Worm (Caenorhabditis elegans) whole organism, L4 larva: ENCODE data around the gene W03C9.2.

Source experiments
- F44E2.7 ChIP-seq: fragments of 200-800 bp; sonication (Bioruptor generic); IDR thresholded peaks from 2 replicates; pipeline ENCODE4 v2.1.2; 2022; ENCODE audit warnings: missing genetic modification characterization, missing compliant biosample characterization
- T20F7.1 ChIP-seq: fragments of 200-800 bp; sonication (Bioruptor generic); optimal IDR thresholded peaks from 2 replicates; lab custom pipeline; 2018; ENCODE audit warnings: mild to moderate bottlenecking, missing genetic modification characterization, missing compliant biosample characterization
- Y105C5A.15 ChIP-seq: fragments of 200-800 bp; sonication (Bioruptor generic); IDR thresholded peaks from 2 replicates; pipeline ENCODE4 v1.3.6; 2022; ENCODE audit warnings: missing genetic modification characterization, missing compliant biosample characterization
- ZK337.2 ChIP-seq: fragments of 200-800 bp; sonication (Bioruptor generic); IDR thresholded peaks from 2 replicates; pipeline ENCODE4 v1.3.6; 2022; ENCODE audit warnings: missing genetic modification reagents, missing genetic modification characterization, missing compliant biosample characterization
- aha-1 ChIP-seq: fragments of 150-350 bp; peaks from one replicate; lab custom pipeline; 2014; ENCODE audit warnings: missing biosample characterization, missing genetic modification characterization
- ama-1 ChIP-seq: fragments of 150-350 bp; optimal IDR thresholded peaks from 2 replicates; lab custom pipeline; 2014; ENCODE audit warnings: inconsistent platforms, mixed read lengths
- attf-4 ChIP-seq: sonication (generic microtip); optimal IDR thresholded peaks from 3 replicates; lab custom pipeline; 2017; ENCODE audit warnings: missing biosample characterization, missing genetic modification characterization
- ceh-32 ChIP-seq: sonication (generic microtip); optimal IDR thresholded peaks from 2 replicates; lab custom pipeline; 2016; ENCODE audit warnings: mild to moderate bottlenecking, missing genetic modification characterization, missing compliant biosample characterization; ENCODE audit not compliant: poor library complexity
- ceh-82 ChIP-seq: sonication (generic microtip); optimal IDR thresholded peaks from 2 replicates; lab custom pipeline; 2017; ENCODE audit warnings: missing biosample characterization, missing genetic modification characterization
- daf-12 ChIP-seq: fragments of 150-350 bp; optimal IDR thresholded peaks from 2 replicates; lab custom pipeline; 2014; ENCODE audit warnings: missing biosample characterization, missing genetic modification reagents, missing genetic modification characterization
- dmd-6 ChIP-seq: fragments of 200-800 bp; sonication (Bioruptor generic); IDR thresholded peaks from 2 replicates; pipeline ENCODE4 v1.3.6; 2022; ENCODE audit warnings: missing genetic modification reagents, missing genetic modification characterization, missing compliant biosample characterization
- dmd-9 ChIP-seq: fragments of 200-800 bp; sonication (Bioruptor generic); IDR thresholded peaks from 2 replicates; pipeline ENCODE4 v1.3.6; 2022; ENCODE audit warnings: missing genetic modification reagents, missing genetic modification characterization, missing compliant biosample characterization
- dpl-1 ChIP-seq: fragments of 150-350 bp; optimal IDR thresholded peaks from 2 replicates; lab custom pipeline; 2014; ENCODE audit warnings: missing biosample characterization, missing genetic modification reagents, missing genetic modification characterization
- egl-27 ChIP-seq: sonication (generic microtip); optimal IDR thresholded peaks from 3 replicates; lab custom pipeline; 2017; ENCODE audit warnings: missing biosample characterization, missing genetic modification reagents, missing genetic modification characterization
- egl-43 ChIP-seq: fragments of 200-800 bp; sonication (Bioruptor generic); IDR thresholded peaks from 2 replicates; pipeline ENCODE4 v1.3.6; 2022; ENCODE audit warnings: missing genetic modification reagents, missing genetic modification characterization, missing compliant biosample characterization
- fkh-10 ChIP-seq: fragments of 150-350 bp; optimal IDR thresholded peaks from 2 replicates; lab custom pipeline; 2014; ENCODE audit warnings: missing biosample characterization, missing genetic modification reagents, missing genetic modification characterization
- gei-8 ChIP-seq: fragments of 200-800 bp; sonication (Bioruptor generic); optimal IDR thresholded peaks from 2 replicates; lab custom pipeline; 2018; ENCODE audit warnings: mild to moderate bottlenecking, missing genetic modification characterization, missing compliant biosample characterization
- hlh-11 ChIP-seq: fragments of 200-800 bp; sonication (Bioruptor generic); optimal IDR thresholded peaks from 2 replicates; lab custom pipeline; 2018; ENCODE audit warnings: mild to moderate bottlenecking, missing genetic modification characterization, missing compliant biosample characterization
- hmg-1.1 ChIP-seq: fragments of 200-800 bp; sonication (Bioruptor generic); IDR thresholded peaks from 2 replicates; pipeline ENCODE4 v1.3.6; 2022; ENCODE audit warnings: missing genetic modification reagents, missing genetic modification characterization, missing compliant biosample characterization
- jun-1 ChIP-seq: fragments of 150-350 bp; optimal IDR thresholded peaks from 2 replicates; lab custom pipeline; 2014; ENCODE audit warnings: missing biosample characterization, missing genetic modification reagents, missing genetic modification characterization
- lin-29 ChIP-seq: fragments of 200-800 bp; sonication (Bioruptor generic); IDR thresholded peaks from 2 replicates; pipeline ENCODE4 v1.3.6; 2022; ENCODE audit warnings: missing genetic modification reagents, missing genetic modification characterization, missing compliant biosample characterization
- lir-3 ChIP-seq: sonication (generic microtip); optimal IDR thresholded peaks from 2 replicates; lab custom pipeline; 2016; ENCODE audit warnings: mild to moderate bottlenecking, missing genetic modification characterization, missing compliant biosample characterization
- lsy-2 ChIP-seq, 2 experiments: fragments of 150-350 bp in 1 of 2; sonication (generic microtip) in 1 of 2; optimal IDR thresholded peaks; 2 replicates each; lab custom pipeline; 2014 to 2017; ENCODE audit warnings: missing biosample characterization in 2 of 2, missing genetic modification characterization in 2 of 2
- mdt-29 ChIP-seq: fragments of 200-800 bp; sonication (Bioruptor generic); IDR thresholded peaks from 2 replicates; pipeline ENCODE4 v1.3.6; 2022; ENCODE audit warnings: missing genetic modification reagents, missing genetic modification characterization, missing compliant biosample characterization
- mxl-2 ChIP-seq: fragments of 200-800 bp; sonication (Bioruptor generic); conservative IDR thresholded peaks from 2 replicates; pipeline ENCODE4 v1.3.6; 2022; ENCODE audit warnings: missing genetic modification reagents, missing genetic modification characterization, missing compliant biosample characterization
- nhr-10 ChIP-seq: fragments of 150-350 bp; optimal IDR thresholded peaks from 2 replicates; lab custom pipeline; 2014; ENCODE audit warnings: missing biosample characterization, missing genetic modification characterization
- nhr-102 ChIP-seq: sonication (generic microtip); optimal IDR thresholded peaks from 2 replicates; lab custom pipeline; 2016; ENCODE audit warnings: mild to moderate bottlenecking, missing genetic modification characterization, moderate library complexity, missing compliant biosample characterization
- nhr-111 ChIP-seq: fragments of 200-800 bp; sonication (Bioruptor generic); optimal IDR thresholded peaks from 2 replicates; lab custom pipeline; 2018; ENCODE audit warnings: mild to moderate bottlenecking, missing genetic modification characterization, missing compliant biosample characterization
- nhr-28 ChIP-seq: fragments of 150-350 bp; optimal IDR thresholded peaks from 2 replicates; lab custom pipeline; 2014; ENCODE audit warnings: missing biosample characterization, missing genetic modification characterization
- nhr-42 ChIP-seq: fragments of 200-800 bp; sonication (Bioruptor generic); IDR thresholded peaks from 2 replicates; pipeline ENCODE4 v1.3.6; 2022; ENCODE audit warnings: missing genetic modification characterization, missing compliant biosample characterization
- nhr-6 ChIP-seq: fragments of 150-350 bp; optimal IDR thresholded peaks from 2 replicates; lab custom pipeline; 2014; ENCODE audit warnings: missing biosample characterization, missing genetic modification characterization
- nhr-77 ChIP-seq: fragments of 150-350 bp; optimal IDR thresholded peaks from 2 replicates; lab custom pipeline; 2014; ENCODE audit warnings: missing biosample characterization, missing genetic modification characterization
- pqm-1 ChIP-seq: sonication (generic microtip); optimal IDR thresholded peaks from 2 replicates; lab custom pipeline; 2017; ENCODE audit warnings: missing biosample characterization, missing genetic modification characterization
- skn-1 ChIP-seq: fragments of 150-350 bp; optimal IDR thresholded peaks from 2 replicates; lab custom pipeline; 2014; ENCODE audit warnings: missing biosample characterization, missing genetic modification characterization
- tra-1 ChIP-seq: fragments of 200-800 bp; sonication (Bioruptor generic); IDR thresholded peaks from 2 replicates; pipeline ENCODE4 v1.3.6; 2022; ENCODE audit warnings: missing genetic modification reagents, missing genetic modification characterization, missing compliant biosample characterization
- unc-130 ChIP-seq: sonication (generic microtip); optimal IDR thresholded peaks from 2 replicates; lab custom pipeline; 2016; ENCODE audit warnings: missing genetic modification reagents, missing genetic modification characterization, missing compliant biosample characterization
- unc-39 ChIP-seq: sonication (generic microtip); optimal IDR thresholded peaks from 2 replicates; lab custom pipeline; 2017; ENCODE audit warnings: missing biosample characterization, missing genetic modification characterization
- unc-62 ChIP-seq, 3 experiments: fragments of 150-350 bp in 1 of 3; sonication (generic microtip); optimal IDR thresholded peaks in 2 of 3; peaks in 1 of 3; 1 replicate in 1 of 3; 2 replicates in 2 of 3; lab custom pipeline; 2014 to 2017; ENCODE audit warnings: missing biosample characterization in 3 of 3, missing genetic modification characterization in 3 of 3, missing genetic modification reagents in 3 of 3, missing genotype in 1 of 3
- zfp-2 ChIP-seq: sonication (generic microtip); optimal IDR thresholded peaks from 2 replicates; lab custom pipeline; 2016; ENCODE audit warnings: mild to moderate bottlenecking, missing genetic modification characterization, missing compliant biosample characterization
- zfp-3 ChIP-seq: fragments of 200-800 bp; sonication (Bioruptor generic); conservative IDR thresholded peaks from 2 replicates; pipeline ENCODE4 v1.3.6; 2022; ENCODE audit warnings: missing genetic modification reagents, missing genetic modification characterization, missing compliant biosample characterization

The W03C9.2 gene

DNA sequence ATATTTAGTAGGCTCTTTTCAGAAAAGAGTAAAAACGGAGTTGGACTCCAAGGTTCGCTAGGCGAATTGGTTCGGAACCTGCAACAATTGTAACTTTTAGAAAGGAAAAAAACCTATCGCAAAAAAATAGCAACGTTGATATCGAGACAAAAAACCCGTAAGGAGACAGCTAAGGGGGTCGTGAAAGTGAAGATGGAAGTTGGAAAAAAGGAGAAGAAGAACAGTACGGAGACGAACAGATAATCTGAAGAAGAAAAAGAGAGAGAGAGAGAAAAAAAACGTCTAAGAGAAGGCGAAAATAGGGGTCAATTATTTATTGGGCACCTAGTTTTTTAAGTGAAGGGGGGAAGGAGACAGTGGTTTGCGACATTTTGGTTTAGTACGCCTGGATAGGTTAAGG lies 26.9 kb upstream of the W03C9.2 start, which contains the start of gene lin-29:
Gene lin-29, minus strand, starts transcription at position 78 of the 400 bp plus-strand sequence.
- no peak for TF ChIP-seq mdt-29 (GFP tag; lab: Robert Waterston, UW)
- peak in 1 of 2 experiments; percentile 66 for TF ChIP-seq unc-62 (GFP tag; optimal IDR thresholded peaks at IDR 0.05 in 1 of 2; lab: Kevin White, UChicago)
- no peak for TF ChIP-seq unc-62 (tag; optimal IDR thresholded peaks at IDR 0.05; lab: Kevin White, UChicago)
- TF ChIP-seq Y105C5A.15 (GFP tag; lab: Robert Waterston, UW): no peak
- TF ChIP-seq, all 104 proteins: peak for 1

DNA sequence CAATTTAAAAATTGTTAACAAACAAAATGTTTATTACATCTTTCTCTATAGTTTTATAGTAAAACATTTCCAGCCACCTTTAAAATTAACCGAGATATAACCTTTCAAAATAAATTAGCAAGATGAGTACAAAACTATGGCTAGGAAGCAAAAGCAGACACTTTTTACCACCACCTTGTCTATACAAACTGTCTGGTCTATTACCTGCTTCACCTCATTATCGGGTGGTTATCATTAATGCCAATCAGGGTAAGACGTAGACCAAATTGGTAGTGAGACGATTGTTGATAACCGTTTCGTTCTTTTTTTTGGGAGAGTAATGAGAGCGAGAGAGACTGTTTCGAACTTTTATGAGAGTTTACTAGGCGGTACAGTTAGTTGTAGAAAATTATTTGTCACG lies 25.8 kb upstream of the W03C9.2 start:
- peak; percentile 6 for TF ChIP-seq nhr-28
- TF ChIP-seq dmd-6 (GFP tag; lab: Robert Waterston, UW): peak; percentile 18; the same call in 1 of the 2 replicates
- TF ChIP-seq T20F7.1: no peak
- no peak for TF ChIP-seq dmd-9 (GFP tag; lab: Robert Waterston, UW)
- no peak for TF ChIP-seq dpl-1 (GFP tag; lab: Kevin White, UChicago)
- 0 out of 2 replicates have a peak, but pooled peaks have one; percentile 39 for TF ChIP-seq tra-1 (GFP tag; lab: Robert Waterston, UW)
- no peak for TF ChIP-seq ceh-32
- no peak for TF ChIP-seq attf-4 (tag; lab: Kevin White, UChicago)
- peak; percentile 71 for TF ChIP-seq pqm-1
- TF ChIP-seq aha-1 (tag; lab: Kevin White, UChicago): no peak
- TF ChIP-seq jun-1: no peak
- TF ChIP-seq egl-27 (tag; lab: Kevin White, UChicago): no peak
- no peak for TF ChIP-seq ama-1 (lab: Kevin White, UChicago)
- no peak for TF ChIP-seq zfp-3 (GFP tag; lab: Robert Waterston, UW)
- no peak for TF ChIP-seq nhr-111
- no peak for TF ChIP-seq ceh-82 (tag; lab: Kevin White, UChicago)
- TF ChIP-seq Y105C5A.15 (GFP tag; lab: Robert Waterston, UW): no peak
- no peak for TF ChIP-seq lir-3 (tag; lab: Kevin White, UChicago)
- peak; percentile 20 for TF ChIP-seq hlh-11 (tag; lab: Kevin White, UChicago)
- no peak for TF ChIP-seq daf-12 (tag; lab: Kevin White, UChicago)

DNA sequence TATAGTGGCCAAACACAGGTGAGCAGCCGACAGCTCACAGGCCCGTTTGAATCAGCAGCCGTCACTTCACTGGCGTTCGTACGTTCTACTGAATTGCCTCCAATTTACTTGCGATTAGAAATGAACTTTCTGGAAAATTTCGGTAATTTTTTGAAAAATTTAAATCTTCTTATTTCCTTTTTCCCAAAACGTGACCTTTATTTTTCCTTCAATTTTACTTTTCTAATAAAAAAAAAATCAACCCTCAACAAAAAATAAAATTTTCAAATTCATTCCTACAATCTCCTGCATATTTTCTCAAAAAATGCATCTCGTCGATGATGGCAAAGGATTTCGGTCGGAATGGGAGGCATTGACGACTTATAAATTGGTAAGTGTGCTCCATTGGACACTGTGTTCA lies 13.7 kb upstream of the W03C9.2 start, which contains the start of gene W03C9.8:
Gene W03C9.8, plus strand, starts transcription at position 301 of the 400 bp plus-strand sequence.
- TF ChIP-seq hlh-11 (tag; lab: Kevin White, UChicago) (no peak), hmg-1.1 (no peak), nhr-10 (tag; lab: Kevin White, UChicago) (no peak), lir-3 (tag; lab: Kevin White, UChicago) (no peak), mxl-2 (GFP tag; lab: Robert Waterston, UW) (no peak), F44E2.7 (GFP tag; lab: Robert Waterston, UW) (no peak), gei-8 (GFP tag; lab: Kevin White, UChicago) (no peak), lsy-2 (tag; optimal IDR thresholded peaks at IDR 0.05; lab: Kevin White, UChicago) (no peak), skn-1 (tag; lab: Kevin White, UChicago) (no peak)

DNA sequence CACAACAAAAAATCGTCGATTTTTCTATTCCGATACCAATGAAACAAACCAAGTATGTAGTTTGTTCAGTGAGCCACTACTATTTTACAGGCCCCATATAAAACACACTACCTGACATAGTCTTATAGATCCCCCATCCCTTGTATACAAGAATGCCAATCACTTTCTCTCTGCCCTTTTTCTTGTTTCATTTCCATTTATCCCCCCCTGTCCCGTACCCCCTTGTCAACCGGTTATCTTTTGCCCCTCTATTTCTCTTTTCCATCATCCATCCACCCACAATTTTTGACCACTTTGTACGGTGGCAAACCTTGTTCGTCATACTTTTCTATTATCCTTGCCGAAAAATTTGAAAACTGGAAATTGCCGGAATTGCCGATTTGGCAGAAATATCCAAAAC lies 9.2 kb upstream of the W03C9.2 start:
- TF ChIP-seq nhr-42 (GFP tag; lab: Robert Waterston, UW): no peak
- no peak for TF ChIP-seq dmd-9 (GFP tag; lab: Robert Waterston, UW)
- no peak for TF ChIP-seq nhr-102
- no peak for TF ChIP-seq lsy-2 (tag; optimal IDR thresholded peaks at IDR 0.05; lab: Kevin White, UChicago)
- TF ChIP-seq ama-1 (lab: Kevin White, UChicago): no peak
- TF ChIP-seq lin-29 (GFP tag; lab: Robert Waterston, UW): no peak
- TF ChIP-seq F44E2.7 (GFP tag; lab: Robert Waterston, UW): no peak
- no peak for TF ChIP-seq nhr-28
- TF ChIP-seq unc-130: no peak
- TF ChIP-seq zfp-2: no peak
- no peak for TF ChIP-seq T20F7.1
- TF ChIP-seq ZK337.2: no peak
- TF ChIP-seq egl-43 (GFP tag; lab: Robert Waterston, UW): no peak
- no peak for TF ChIP-seq hlh-11 (tag; lab: Kevin White, UChicago)
- TF ChIP-seq nhr-6 (tag; lab: Kevin White, UChicago): no peak
- TF ChIP-seq mxl-2 (GFP tag; lab: Robert Waterston, UW): no peak
- no peak for TF ChIP-seq unc-39 (tag; lab: Kevin White, UChicago)
- TF ChIP-seq dpl-1 (GFP tag; lab: Kevin White, UChicago): no peak
- TF ChIP-seq fkh-10 (GFP tag; lab: Kevin White, UChicago): no peak
- TF ChIP-seq nhr-77 (tag; lab: Kevin White, UChicago): no peak
